Worm (Caenorhabditis elegans) whole organism, L1 larva: ENCODE data around the gene F08F3.1.

Experiments used
- Y116A8C.19 ChIP-seq: sonication (generic microtip); optimal IDR thresholded peaks from 2 replicates; lab custom pipeline; 2016; ENCODE audit warnings: missing compliant biosample characterization, missing genetic modification characterization, borderline replicate concordance
- aha-1 ChIP-seq: fragments of 150-350 bp; optimal IDR thresholded peaks from 2 replicates; lab custom pipeline; 2014; ENCODE audit warnings: missing biosample characterization, missing genetic modification characterization
- ama-1 ChIP-seq: fragments of 150-350 bp; optimal IDR thresholded peaks from 2 replicates; lab custom pipeline; 2014
- ceh-63 ChIP-seq: fragments of 200-800 bp; sonication (Bioruptor generic); optimal IDR thresholded peaks from 2 replicates; lab custom pipeline; 2018; ENCODE audit warnings: mild to moderate bottlenecking, missing genetic modification characterization, missing compliant biosample characterization
- ceh-8 ChIP-seq: fragments of 200-800 bp; sonication (Bioruptor generic); optimal IDR thresholded peaks from 2 replicates; lab custom pipeline; 2018; ENCODE audit warnings: mild to moderate bottlenecking, missing genetic modification characterization, moderate library complexity, missing compliant biosample characterization
- ceh-90 ChIP-seq: sonication (generic microtip); optimal IDR thresholded peaks from 2 replicates; lab custom pipeline; 2016; ENCODE audit warnings: missing genetic modification characterization, missing compliant biosample characterization
- dpl-1 ChIP-seq, 3 experiments: fragments of 150-350 bp in 2 of 3; sonication (generic microtip) in 1 of 3; optimal IDR thresholded peaks; 2 replicates each; lab custom pipeline; 2014 to 2017; ENCODE audit warnings: missing biosample characterization in 3 of 3, missing genetic modification characterization in 3 of 3, missing genetic modification reagents in 3 of 3
- efl-3 ChIP-seq: fragments of 200-800 bp; sonication (Bioruptor generic); optimal IDR thresholded peaks from 2 replicates; lab custom pipeline; 2018; ENCODE audit warnings: mild to moderate bottlenecking, missing genetic modification characterization, missing compliant biosample characterization
- egl-27 ChIP-seq, 2 experiments: fragments of 150-350 bp in 1 of 2; sonication (generic microtip); optimal IDR thresholded peaks; 3 replicates each; lab custom pipeline; 2017 to 2018; ENCODE audit warnings: missing biosample characterization in 2 of 2, missing genetic modification characterization in 2 of 2, missing genetic modification reagents in 2 of 2
- elt-3 ChIP-seq, 6 experiments: fragments of 150-350 bp in 1 of 6; sonication (generic microtip); optimal IDR thresholded peaks; 2 replicates each; lab custom pipeline; 2017 to 2018; ENCODE audit warnings: missing biosample characterization in 6 of 6, missing genetic modification characterization in 6 of 6, inconsistent platforms in 1 of 6
- ets-5 ChIP-seq: fragments of 200-800 bp; sonication (Bioruptor generic); IDR thresholded peaks from 2 replicates; pipeline ENCODE4 v1.3.6; 2022; ENCODE audit warnings: missing genetic modification characterization, missing compliant biosample characterization
- fkh-8 ChIP-seq: sonication (generic microtip); optimal IDR thresholded peaks from 2 replicates; lab custom pipeline; 2016; ENCODE audit warnings: mild to moderate bottlenecking, missing genetic modification characterization, missing compliant biosample characterization
- fos-1 ChIP-seq: fragments of 150-350 bp; optimal IDR thresholded peaks from 2 replicates; lab custom pipeline; 2014; ENCODE audit warnings: missing biosample characterization, missing genetic modification characterization
- grh-1 ChIP-seq: fragments of 200-800 bp; sonication (Bioruptor generic); IDR thresholded peaks from 2 replicates; pipeline ENCODE4 v1.3.6; 2022; ENCODE audit warnings: missing genetic modification reagents, missing genetic modification characterization, missing compliant biosample characterization
- hpl-2 ChIP-seq: fragments of 150-350 bp; optimal IDR thresholded peaks from 2 replicates; lab custom pipeline; 2014; ENCODE audit warnings: missing biosample characterization, missing genetic modification reagents, missing genetic modification characterization
- irx-1 ChIP-seq: sonication (generic microtip); optimal IDR thresholded peaks from 2 replicates; lab custom pipeline; 2016; ENCODE audit warnings: missing genetic modification characterization, missing compliant biosample characterization
- isw-1 ChIP-seq: fragments of 200-800 bp; sonication (Bioruptor generic); IDR thresholded peaks from 2 replicates; pipeline ENCODE4 v1.3.6; 2022; ENCODE audit warnings: missing genetic modification characterization, missing compliant biosample characterization
- lin-13 ChIP-seq: fragments of 150-350 bp; optimal IDR thresholded peaks from 2 replicates; lab custom pipeline; 2014; ENCODE audit warnings: missing biosample characterization, missing genetic modification reagents, missing genetic modification characterization
- lin-14 ChIP-seq: fragments of 200-800 bp; sonication (Bioruptor generic); optimal IDR thresholded peaks from 2 replicates; lab custom pipeline; 2018; ENCODE audit warnings: mild to moderate bottlenecking, missing genetic modification characterization, moderate library complexity, missing compliant biosample characterization
- lin-15B ChIP-seq: fragments of 150-350 bp; sonication (generic microtip); optimal IDR thresholded peaks from 3 replicates; lab custom pipeline; 2014; ENCODE audit warnings: missing biosample characterization, missing genetic modification characterization
- lin-39 ChIP-seq: fragments of 150-350 bp; optimal IDR thresholded peaks from 2 replicates; lab custom pipeline; 2014; ENCODE audit warnings: missing biosample characterization, missing genetic modification reagents, missing genetic modification characterization
- lir-3 ChIP-seq: sonication (generic microtip); optimal IDR thresholded peaks from 2 replicates; lab custom pipeline; 2016; ENCODE audit warnings: mild to moderate bottlenecking, missing genetic modification characterization, moderate library complexity, missing compliant biosample characterization; ENCODE audit not compliant: poor library complexity
- lsy-2 ChIP-seq, 2 experiments: fragments of 150-350 bp; optimal IDR thresholded peaks; 2 replicates each; lab custom pipeline; 2014; ENCODE audit warnings: missing biosample characterization in 2 of 2, missing genetic modification characterization in 2 of 2
- mab-9 ChIP-seq: fragments of 200-800 bp; sonication (Bioruptor generic); IDR thresholded peaks from 2 replicates; pipeline ENCODE4 v1.3.6; 2022; ENCODE audit warnings: missing genetic modification reagents, missing genetic modification characterization, missing compliant biosample characterization
- mef-2 ChIP-seq: fragments of 150-350 bp; optimal IDR thresholded peaks from 2 replicates; lab custom pipeline; 2014; ENCODE audit warnings: missing biosample characterization, missing genetic modification characterization
- nhr-11 ChIP-seq: fragments of 150-350 bp; optimal IDR thresholded peaks from 2 replicates; lab custom pipeline; 2014; ENCODE audit warnings: missing biosample characterization, missing genetic modification characterization
- nhr-19 ChIP-seq: fragments of 200-800 bp; sonication (Bioruptor generic); conservative IDR thresholded peaks from 2 replicates; pipeline ENCODE4 v1.3.6; 2022; ENCODE audit warnings: missing genetic modification characterization, missing compliant biosample characterization
- nhr-237 ChIP-seq: fragments of 150-350 bp; optimal IDR thresholded peaks from 2 replicates; lab custom pipeline; 2014; ENCODE audit warnings: missing biosample characterization, missing genetic modification characterization
- nhr-47 ChIP-seq: sonication (generic microtip); optimal IDR thresholded peaks from 2 replicates; lab custom pipeline; 2016; ENCODE audit warnings: mild to moderate bottlenecking, missing genetic modification characterization, moderate library complexity, missing compliant biosample characterization
- nhr-71 ChIP-seq: sonication (generic microtip); optimal IDR thresholded peaks from 2 replicates; lab custom pipeline; 2016; ENCODE audit warnings: mild to moderate bottlenecking, missing genetic modification characterization, moderate library complexity, missing compliant biosample characterization
- pax-3 ChIP-seq: fragments of 200-800 bp; sonication (Bioruptor generic); optimal IDR thresholded peaks from 2 replicates; lab custom pipeline; 2018; ENCODE audit warnings: mild to moderate bottlenecking, missing genetic modification characterization, moderate library complexity, missing compliant biosample characterization
- pqm-1 ChIP-seq: sonication (generic microtip); optimal IDR thresholded peaks from 3 replicates; lab custom pipeline; 2017; ENCODE audit warnings: missing biosample characterization, missing genetic modification characterization
- rnt-1 ChIP-seq: sonication (generic microtip); optimal IDR thresholded peaks from 2 replicates; lab custom pipeline; 2016; ENCODE audit warnings: mild to moderate bottlenecking, missing genetic modification characterization, moderate library complexity, missing compliant biosample characterization
- skn-1 ChIP-seq: fragments of 150-350 bp; optimal IDR thresholded peaks from 2 replicates; lab custom pipeline; 2014; ENCODE audit warnings: missing biosample characterization, missing genetic modification characterization
- snpc-4 ChIP-seq: fragments of 150-350 bp; optimal IDR thresholded peaks from 2 replicates; lab custom pipeline; 2014; ENCODE audit warnings: missing biosample characterization, missing genetic modification characterization
- sptf-1 ChIP-seq: fragments of 150-350 bp; optimal IDR thresholded peaks from 2 replicates; lab custom pipeline; 2014; ENCODE audit warnings: missing biosample characterization, missing genetic modification characterization
- unc-30 ChIP-seq: sonication (generic microtip); optimal IDR thresholded peaks from 2 replicates; lab custom pipeline; 2017; ENCODE audit warnings: missing biosample characterization, missing genetic modification characterization
- zag-1 ChIP-seq: fragments of 150-350 bp; optimal IDR thresholded peaks from 2 replicates; lab custom pipeline; 2014; ENCODE audit warnings: missing biosample characterization, missing genetic modification characterization
- zip-4 ChIP-seq: fragments of 200-800 bp; sonication (Bioruptor generic); optimal IDR thresholded peaks from 2 replicates; lab custom pipeline; 2018; ENCODE audit warnings: mild to moderate bottlenecking, missing genetic modification characterization, moderate library complexity, missing compliant biosample characterization
- ztf-11 ChIP-seq, 2 experiments: sonication (generic microtip); optimal IDR thresholded peaks; 2 replicates each; lab custom pipeline; 2016 to 2017; ENCODE audit warnings: missing genetic modification characterization in 2 of 2, missing biosample characterization in 1 of 2, missing compliant biosample characterization in 1 of 2

The F08F3.1 gene

DNA sequence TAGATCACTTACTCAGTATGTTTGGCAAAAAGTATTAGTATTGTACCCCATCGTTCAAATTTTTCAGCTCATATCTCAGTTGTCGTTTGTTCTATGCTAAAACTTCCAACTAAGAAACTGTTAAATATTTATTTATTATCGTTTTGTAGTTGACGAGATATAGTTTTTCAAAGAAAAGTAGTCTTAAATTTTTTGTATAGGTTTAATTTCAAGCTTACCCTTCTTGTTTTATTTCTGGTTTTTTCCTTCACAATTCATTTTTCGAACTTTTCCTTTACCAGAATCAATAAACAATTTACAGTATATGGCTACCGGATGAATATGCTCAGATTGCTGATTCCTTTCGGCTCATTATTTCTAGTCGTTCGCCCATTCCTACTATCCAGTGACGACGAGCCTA lies at the start of gene F08F3.1:
TSS of gene F08F3.1 (plus strand) at position 301 of the 400 bp plus-strand sequence.
- TF ChIP-seq elt-3 (tag; optimal IDR thresholded peaks at IDR 0.05; lab: Kevin White, UChicago) (no peak), egl-27 (tag; optimal IDR thresholded peaks at IDR 0.05; lab: Kevin White, UChicago) (no peak), ztf-11 (tag; optimal IDR thresholded peaks at IDR 0.05; lab: Kevin White, UChicago) (no peak), sptf-1 (tag; lab: Kevin White, UChicago) (no peak), mef-2 (no peak)

DNA sequence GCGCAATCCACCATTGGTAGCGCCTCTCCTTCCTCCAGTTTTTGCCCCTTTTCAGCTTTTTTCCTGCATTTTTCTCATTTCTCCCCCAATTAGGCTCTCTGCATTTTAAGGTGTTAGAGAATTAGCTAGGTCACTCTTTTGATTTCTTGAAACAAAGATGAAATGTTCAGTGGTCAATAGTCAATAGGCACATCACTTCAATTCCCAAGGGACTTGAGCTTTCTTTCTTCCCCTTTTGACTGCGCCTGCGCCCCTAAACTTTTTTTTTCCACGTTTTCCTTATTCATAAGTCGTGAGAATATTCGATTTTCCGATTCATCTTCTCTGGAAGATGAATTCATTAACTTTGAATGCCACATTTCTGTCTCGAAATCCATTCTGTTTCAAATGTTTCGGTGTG lies 42.0 kb upstream of the F08F3.1 start:
- TF ChIP-seq nhr-11 (tag; lab: Kevin White, UChicago): no peak
- TF ChIP-seq fos-1 (tag; lab: Kevin White, UChicago): no peak
- TF ChIP-seq ztf-11 (tag; optimal IDR thresholded peaks at IDR 0.05; lab: Kevin White, UChicago): no peak
- TF ChIP-seq lin-14 (GFP tag; lab: Kevin White, UChicago): peak; percentile 3
- TF ChIP-seq efl-3 (GFP tag; lab: Kevin White, UChicago): no peak
- TF ChIP-seq, all 84 proteins: peak for 1

DNA sequence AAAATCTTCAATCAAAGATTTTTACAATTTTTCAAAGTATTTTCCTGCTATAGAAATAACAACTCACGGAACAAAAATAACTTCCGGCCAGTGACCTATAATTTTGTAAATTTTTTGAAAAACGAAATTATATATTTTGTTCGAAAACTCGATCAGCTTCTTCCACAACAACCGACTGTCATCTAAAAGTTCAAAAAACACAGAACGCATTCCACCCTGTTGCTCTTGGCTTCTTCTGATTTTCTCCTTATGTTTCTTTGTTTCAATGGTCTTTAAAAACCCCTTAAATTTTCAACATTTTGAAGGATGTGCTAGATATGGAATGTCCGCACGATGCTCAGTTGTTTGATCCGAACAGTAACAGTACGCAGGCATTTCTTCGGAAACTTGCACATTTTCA lies 40.9 kb upstream of the F08F3.1 start, which contains the start of gene dmsr-7:
TSS of gene dmsr-7 (plus strand) at position 301 of the 400 bp plus-strand sequence.
- TF ChIP-seq dpl-1 (GFP tag; optimal IDR thresholded peaks at IDR 0.05; lab: Kevin White, UChicago) (no peak), ztf-11 (tag; optimal IDR thresholded peaks at IDR 0.05; lab: Kevin White, UChicago) (no peak), ama-1 (no peak), lin-13 (GFP tag; lab: Kevin White, UChicago) (no peak), aha-1 (tag; lab: Kevin White, UChicago) (no peak), snpc-4 (tag; lab: Kevin White, UChicago) (no peak), unc-30 (tag; lab: Kevin White, UChicago) (no peak), pax-3 (tag; lab: Kevin White, UChicago) (no peak), fkh-8 (no peak), ceh-8 (GFP tag; lab: Kevin White, UChicago) (no peak), grh-1 (GFP tag; lab: Robert Waterston, UW) (no peak), nhr-71 (no peak), ets-5 (GFP tag; lab: Robert Waterston, UW) (no peak), ceh-90 (tag; lab: Kevin White, UChicago) (no peak), nhr-47 (tag; lab: Kevin White, UChicago) (no peak), isw-1 (GFP tag; lab: Robert Waterston, UW) (no peak), zip-4 (GFP tag; lab: Kevin White, UChicago) (no peak), mab-9 (GFP tag; lab: Robert Waterston, UW) (no peak), nhr-19 (GFP tag; lab: Robert Waterston, UW) (no peak), lin-39 (tag; lab: Kevin White, UChicago) (no peak)

DNA sequence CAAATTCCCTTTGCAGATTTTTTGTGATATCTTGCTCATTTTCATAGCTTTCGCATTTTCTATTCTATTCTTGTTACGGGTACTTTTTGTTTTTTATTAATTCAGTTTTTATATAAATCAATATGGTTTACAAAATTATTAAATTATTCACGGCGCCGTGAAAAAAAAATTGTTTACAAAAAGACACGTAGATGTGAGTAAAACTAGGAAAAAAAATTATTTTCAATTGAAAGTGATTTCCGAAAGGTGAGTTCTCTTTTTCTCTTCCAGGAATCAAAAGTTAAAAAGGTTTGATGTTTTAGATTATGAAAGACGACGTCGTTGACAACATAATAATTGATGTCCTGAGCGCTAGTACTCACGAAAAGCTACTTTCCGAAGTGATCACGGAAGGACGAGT lies 37.7 kb upstream of the F08F3.1 start, which contains the start of gene C25A6.1:
TSS of gene C25A6.1 (plus strand) at position 301 of the 400 bp plus-strand sequence.
- TF ChIP-seq efl-3 (GFP tag; lab: Kevin White, UChicago) (no peak), aha-1 (tag; lab: Kevin White, UChicago) (no peak)

DNA sequence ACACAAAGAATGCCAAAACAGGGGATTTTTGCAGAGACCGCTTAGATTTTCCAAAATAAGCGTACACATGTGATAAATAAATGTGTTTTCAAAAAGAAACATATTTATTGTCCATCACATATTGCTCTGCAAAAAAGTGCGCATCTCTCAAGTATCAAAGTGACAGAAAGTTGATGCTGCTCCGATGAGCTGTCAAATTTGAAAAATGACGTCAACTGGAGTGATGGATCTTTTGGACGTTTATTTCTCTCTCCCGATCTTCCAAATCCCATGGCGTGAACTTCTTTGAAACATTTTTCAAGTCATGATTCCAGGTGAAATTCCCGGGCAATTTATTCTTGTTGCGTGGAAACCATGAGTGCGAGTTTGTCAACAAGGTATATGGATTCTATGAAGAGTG lies 37.0 kb upstream of the F08F3.1 start:
- TF ChIP-seq Y116A8C.19 (tag; lab: Kevin White, UChicago) (no peak), lin-14 (GFP tag; lab: Kevin White, UChicago) (peak; percentile 75), nhr-71 (peak; percentile 31), pax-3 (tag; lab: Kevin White, UChicago) (no peak)

DNA sequence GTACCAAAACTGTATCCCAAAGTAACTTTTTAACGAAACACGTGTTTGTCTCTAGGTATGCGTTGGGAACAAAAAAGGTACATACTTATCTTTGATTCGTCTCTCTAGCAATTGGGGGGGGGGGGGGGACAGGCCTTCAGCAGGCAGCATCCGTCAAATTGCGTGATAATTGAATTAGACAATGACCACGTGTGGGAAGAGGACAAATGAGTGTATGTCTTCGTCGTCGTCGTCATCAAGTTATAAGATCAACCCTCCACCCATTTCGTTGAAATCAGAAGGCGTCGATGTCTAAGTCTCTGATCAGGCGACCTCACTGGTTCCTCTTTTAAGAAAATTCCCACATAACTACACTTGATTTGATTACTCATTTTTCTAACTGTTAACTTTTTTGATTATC lies 35.3 kb upstream of the F08F3.1 start, which contains the start of gene F08F3.4:
TSS of gene F08F3.4 (plus strand) at position 277 of the 400 bp plus-strand sequence.
- TF ChIP-seq mef-2 (no peak), pqm-1 (tag; lab: Kevin White, UChicago) (no peak), Y116A8C.19 (tag; lab: Kevin White, UChicago) (no peak), fkh-8 (no peak), lin-15B (tag; lab: Kevin White, UChicago) (no peak), pax-3 (tag; lab: Kevin White, UChicago) (no peak), fos-1 (tag; lab: Kevin White, UChicago) (no peak), lir-3 (tag; lab: Kevin White, UChicago) (no peak), ceh-63 (GFP tag; lab: Kevin White, UChicago) (no peak), lin-14 (GFP tag; lab: Kevin White, UChicago) (peak; percentile 85), irx-1 (tag; lab: Kevin White, UChicago) (no peak), ztf-11 (tag; optimal IDR thresholded peaks at IDR 0.05; lab: Kevin White, UChicago) (no peak), efl-3 (GFP tag; lab: Kevin White, UChicago) (no peak), grh-1 (GFP tag; lab: Robert Waterston, UW) (peak; percentile 76), rnt-1 (tag; lab: Kevin White, UChicago) (no peak), zag-1 (tag; lab: Kevin White, UChicago) (no peak), skn-1 (no peak), lsy-2 (tag; optimal IDR thresholded peaks at IDR 0.05; lab: Kevin White, UChicago) (no peak), hpl-2 (GFP tag; lab: Kevin White, UChicago) (no peak), ets-5 (GFP tag; lab: Robert Waterston, UW) (no peak), dpl-1 (GFP tag; optimal IDR thresholded peaks at IDR 0.05; lab: Kevin White, UChicago) (no peak), nhr-237 (tag; lab: Kevin White, UChicago) (no peak)
